Worm (Caenorhabditis elegans): ENCODE measurements around the gene slc-25A18.2.

Gene slc-25A18.2

DNA sequence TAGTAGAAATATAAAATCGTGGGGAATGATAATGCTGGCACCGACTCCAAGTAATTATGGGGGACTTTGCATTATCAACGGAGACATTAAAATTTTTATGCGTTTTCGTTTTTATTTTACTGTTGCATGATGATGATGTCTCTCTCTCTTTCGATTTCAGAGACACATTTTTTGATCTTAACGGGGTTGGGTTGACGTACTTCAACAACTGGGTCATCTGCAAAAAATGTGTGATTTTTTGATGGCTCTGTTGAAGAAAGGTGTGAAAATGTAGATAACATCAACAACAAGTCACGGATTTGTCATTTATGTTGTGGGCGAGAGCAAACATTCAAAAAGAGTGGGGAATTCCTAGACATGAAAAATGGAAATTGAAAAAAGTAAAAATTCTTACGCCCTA, 26.5 kb downstream of the slc-25A18.2 start, which contains the start of gene F55G1.15:
F55G1.15 (minus strand) TSS at position 101 of the 400 bp plus-strand sequence.
- TF ChIP-seq egl-44 (GFP tag; IDR thresholded peaks at IDR 0.05), result no peak
- TF ChIP-seq zim-3 (tag; optimal IDR thresholded peaks at IDR 0.05), result no peak
- TF ChIP-seq ets-4 (GFP tag; optimal IDR thresholded peaks at IDR 0.05), result no peak
- TF ChIP-seq ztf-26 (tag; optimal IDR thresholded peaks at IDR 0.05), result no peak
- no peak for TF ChIP-seq nhr-80 (tag; optimal IDR thresholded peaks at IDR 0.05)

DNA sequence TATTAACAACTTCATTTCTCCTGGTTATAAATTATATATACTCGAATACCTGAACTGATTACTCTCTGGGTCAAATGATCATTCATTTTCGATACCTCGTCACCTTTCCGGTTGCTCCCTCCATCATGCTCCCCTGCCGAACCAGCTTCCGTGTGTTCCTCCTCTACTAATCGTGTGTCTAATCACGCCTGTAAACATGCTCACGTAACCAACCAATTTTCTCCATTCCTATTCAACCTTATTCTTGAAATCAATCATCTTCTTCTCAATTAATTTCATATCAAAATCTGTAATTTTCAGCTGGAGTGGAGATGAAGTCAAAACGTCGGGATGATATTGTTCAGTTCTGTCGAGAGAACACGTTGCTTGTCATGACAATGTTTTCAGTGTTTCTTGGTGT, 28.5 kb downstream of the slc-25A18.2 start, which contains the start of gene glt-6:
glt-6 (plus strand) TSS at position 301 of the 400 bp plus-strand sequence.
- TF ChIP-seq mel-28 (tag; optimal IDR thresholded peaks at IDR 0.05; ENCODE audit: borderline replicate concordance) (no peak), lag-1 (GFP tag; IDR thresholded peaks at IDR 0.05) (no peak), ztf-26 (tag; optimal IDR thresholded peaks at IDR 0.05) (no peak), nhr-179 (tag; optimal IDR thresholded peaks at IDR 0.05) (no peak), snpc-4 (GFP tag; optimal IDR thresholded peaks at IDR 0.05) (no peak), snpc-4 (tag; optimal IDR thresholded peaks at IDR 0.05) (no peak), unc-62 (GFP tag; optimal IDR thresholded peaks at IDR 0.05) (no peak), K12H6.12 (tag; optimal IDR thresholded peaks at IDR 0.05) (no peak), ets-4 (GFP tag; optimal IDR thresholded peaks at IDR 0.05) (no peak), K11D2.4 (GFP tag; IDR thresholded peaks at IDR 0.05) (no peak), attf-5 (GFP tag; optimal IDR thresholded peaks at IDR 0.05) (no peak), B0035.1 (tag; optimal IDR thresholded peaks at IDR 0.05) (no peak), nhr-90 (tag; optimal IDR thresholded peaks at IDR 0.05) (no peak), ccch-3 (GFP tag; optimal IDR thresholded peaks at IDR 0.05) (no peak), ceh-100 (GFP tag; IDR thresholded peaks at IDR 0.05) (no peak), hrde-1 (tag; optimal IDR thresholded peaks at IDR 0.05; ENCODE audit: borderline replicate concordance) (no peak), efl-1 (GFP tag; optimal IDR thresholded peaks at IDR 0.05) (no peak), dpff-1 (tag; optimal IDR thresholded peaks at IDR 0.05) (no peak)

DNA sequence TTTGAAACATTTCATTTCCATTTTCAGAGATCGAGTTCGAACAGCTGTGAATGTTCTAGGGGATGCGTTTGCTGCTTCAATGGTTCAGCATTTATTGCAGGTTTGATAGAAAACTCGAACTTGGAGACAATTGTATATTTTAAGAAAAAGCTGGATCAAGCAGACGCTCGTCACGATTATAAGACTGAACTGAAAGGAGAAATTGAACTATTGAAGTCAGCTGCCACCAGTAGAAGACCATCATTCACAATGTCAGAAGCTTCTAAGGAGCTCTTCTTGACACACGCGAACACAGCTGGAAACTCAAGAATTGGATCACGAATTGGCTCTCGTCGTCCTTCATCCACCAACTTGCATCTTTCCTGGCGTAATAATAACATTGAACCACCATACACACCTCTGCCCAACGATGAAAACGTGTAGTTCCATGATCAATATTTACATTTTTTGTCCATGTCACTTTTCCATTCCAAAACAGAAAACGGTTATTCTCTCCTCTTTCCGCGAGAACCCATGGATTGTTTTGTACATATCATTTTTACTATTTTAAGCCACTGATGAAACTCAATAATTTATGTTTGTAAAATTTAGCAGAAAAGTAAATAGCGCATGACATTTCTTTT, 31.1 kb downstream of the slc-25A18.2 start:
- TF ChIP-seq ztf-22 (GFP tag; optimal IDR thresholded peaks at IDR 0.05) (peak; percentile 70), attf-3 (GFP tag; conservative IDR thresholded peaks at IDR 0.05) (peak; percentile 25; the same call in 1 of the 2 replicates), cebp-2 (GFP tag; IDR thresholded peaks at IDR 0.05) (peak; percentile 79; the same call in 1 of the 2 replicates), Y53F4B.3 (GFP tag; IDR thresholded peaks at IDR 0.05) (no peak), ztf-6 (GFP tag; IDR thresholded peaks at IDR 0.05) (no peak), egrh-3 (GFP tag; IDR thresholded peaks at IDR 0.05) (no peak), F49E8.2 (tag; optimal IDR thresholded peaks at IDR 0.05; ENCODE audit: insufficient read depth) (peak; percentile 59), fkh-3 (tag; optimal IDR thresholded peaks at IDR 0.05) (no peak), pbrm-1 (GFP tag; IDR thresholded peaks at IDR 0.05) (peak; percentile 61; the same call in 1 of the 2 replicates), egl-44 (GFP tag; IDR thresholded peaks at IDR 0.05) (no peak), Y95B8A.8 (GFP tag; IDR thresholded peaks at IDR 0.05) (peak; percentile 73), nfya-2 (GFP tag; IDR thresholded peaks at IDR 0.05) (no peak), B0336.3 (GFP tag; IDR thresholded peaks at IDR 0.05) (peak; percentile 86), Y67H2A.10 (GFP tag; conservative IDR thresholded peaks at IDR 0.05) (no peak), ceh-58 (GFP tag; IDR thresholded peaks at IDR 0.05) (no peak), lag-1 (GFP tag; IDR thresholded peaks at IDR 0.05) (no peak), mel-28 (tag; optimal IDR thresholded peaks at IDR 0.05; ENCODE audit: borderline replicate concordance) (no peak), madf-6 (GFP tag; IDR thresholded peaks at IDR 0.05) (peak; percentile 48), ceh-27 (GFP tag; optimal IDR thresholded peaks at IDR 0.05) (no peak), unc-62 (GFP tag; optimal IDR thresholded peaks at IDR 0.05) (no peak), bed-1 (GFP tag; IDR thresholded peaks at IDR 0.05) (no peak), F57A8.1 (GFP tag; optimal IDR thresholded peaks at IDR 0.05) (no peak), ets-4 (GFP tag; optimal IDR thresholded peaks at IDR 0.05) (no peak), dpl-1 (GFP tag; optimal IDR thresholded peaks at IDR 0.05) (no peak), Y79H2A.3 (GFP tag; conservative IDR thresholded peaks at IDR 0.05) (0 out of 2 replicates have a peak, but pooled peaks have one; percentile 46), mxl-1 (tag; optimal IDR thresholded peaks at IDR 0.05) (peak; percentile 39), lin-26 (GFP tag; IDR thresholded peaks at IDR 0.05) (peak; percentile 55; the same call in 1 of the 2 replicates), efl-1 (GFP tag; optimal IDR thresholded peaks at IDR 0.05) (no peak), nhr-179 (tag; optimal IDR thresholded peaks at IDR 0.05) (no peak), ztf-3 (GFP tag; optimal IDR thresholded peaks at IDR 0.05) (no peak)

Data from whole organism, young adult.